Worm (Caenorhabditis elegans) whole organism, midembryonic: ENCODE results near the gene C34D10.5.

Experiments used
- flt-1 ChIP-seq: fragments of 200-800 bp; sonication (Bioruptor generic); IDR thresholded peaks from 2 replicates; pipeline ENCODE4 v1.3.6; 2022; ENCODE audit warnings: missing genetic modification characterization, missing compliant biosample characterization
- klf-2 ChIP-seq: fragments of 200-800 bp; sonication (Bioruptor generic); conservative IDR thresholded peaks from 2 replicates; pipeline ENCODE4 v1.3.6; 2022; ENCODE audit warnings: missing genetic modification reagents, missing genetic modification characterization, missing compliant biosample characterization
- ref-1 ChIP-seq: fragments of 200-800 bp; sonication (Bioruptor generic); conservative IDR thresholded peaks from 2 replicates; pipeline ENCODE4 v1.3.6; 2022; ENCODE audit warnings: missing genetic modification reagents, missing genetic modification characterization, missing compliant biosample characterization
- ztf-29 ChIP-seq: fragments of 200-800 bp; sonication (Bioruptor generic); IDR thresholded peaks from 2 replicates; pipeline ENCODE4 v1.3.6; 2022; ENCODE audit warnings: missing genetic modification reagents, missing genetic modification characterization, missing compliant biosample characterization

DNA sequence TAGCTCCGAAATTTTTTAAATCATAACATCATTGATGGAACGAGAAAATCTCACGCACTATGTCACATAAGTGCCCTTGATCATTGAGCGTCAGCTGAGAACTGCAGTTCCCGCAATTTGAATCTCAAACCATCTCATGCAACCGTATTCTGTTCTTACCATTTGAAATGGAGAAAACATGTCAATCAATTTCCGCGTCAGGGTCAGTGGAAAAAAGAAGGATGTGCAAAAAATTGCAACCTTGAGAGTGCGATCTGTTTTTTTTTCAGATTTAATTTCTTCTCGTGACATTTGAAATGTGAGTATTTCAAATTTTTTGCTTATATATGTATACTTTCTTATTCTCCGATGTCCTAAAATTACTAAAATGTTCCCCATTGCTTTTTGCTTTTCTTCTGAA is 7.2 kb upstream of the C34D10.5 start:
- TF ChIP-seq ztf-29 (GFP tag; lab: Robert Waterston, UW) (no peak), klf-2 (no peak), ref-1 (GFP tag; lab: Robert Waterston, UW) (no peak), flt-1 (GFP tag; lab: Robert Waterston, UW) (no peak)
